Worm (Caenorhabditis elegans): ENCODE measurements around the gene bcmo-2.

Gene bcmo-2

DNA sequence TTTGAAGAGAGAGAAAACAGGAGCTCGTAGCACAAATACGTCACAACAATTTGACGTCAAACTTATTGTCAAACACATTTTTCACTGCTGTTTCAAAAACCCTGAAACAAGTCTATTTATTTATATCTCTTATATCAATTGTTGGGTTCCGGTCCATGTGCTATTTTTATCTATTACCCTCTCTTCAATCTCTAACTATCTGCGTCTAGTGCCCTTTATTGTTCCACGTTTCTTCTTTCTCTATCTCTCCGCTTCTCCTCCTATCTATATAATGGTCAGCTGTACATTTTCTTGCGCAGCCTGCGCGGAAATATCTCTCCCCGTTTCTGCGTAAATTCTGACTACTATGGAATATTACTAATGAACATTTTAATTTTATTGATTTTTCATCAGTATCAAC, 13.7 kb downstream of the bcmo-2 start (continued):
- TF ChIP-seq duxl-1 (tag; optimal IDR thresholded peaks at IDR 0.05; ENCODE audit: poor library complexity) = peak; percentile 52

DNA sequence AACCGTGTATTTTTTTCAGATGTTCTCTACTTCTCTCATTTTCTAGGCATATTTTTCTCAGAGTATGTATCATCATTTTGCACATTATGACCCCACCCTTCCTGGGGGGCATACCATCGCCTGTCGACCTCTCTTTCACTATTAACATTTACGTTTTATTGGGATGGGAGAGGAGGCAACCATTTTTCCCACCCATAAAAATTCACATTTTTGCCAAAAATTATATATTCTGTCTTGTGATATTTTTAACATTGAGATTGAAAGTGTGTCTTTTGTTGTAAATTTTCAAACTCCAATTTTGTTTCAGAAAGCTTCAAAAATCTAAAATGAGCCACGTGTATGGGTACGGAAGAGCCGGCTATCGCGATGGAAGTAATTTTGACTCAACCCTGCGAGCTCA, 15.9 kb downstream of the bcmo-2 start, which contains the start of gene F53C3.7:
F53C3.7 (plus strand) TSS at position 301 of the 400 bp plus-strand sequence.
- TF ChIP-seq lin-13 (GFP tag; optimal IDR thresholded peaks at IDR 0.05) (no peak), lir-3 (tag; optimal IDR thresholded peaks at IDR 0.05) (no peak), zip-11 (GFP tag; IDR thresholded peaks at IDR 0.05) (no peak), lin-1 (GFP tag; IDR thresholded peaks at IDR 0.05) (no peak), ceh-82 (tag; optimal IDR thresholded peaks at IDR 0.05) (no peak), dmd-6 (GFP tag; IDR thresholded peaks at IDR 0.05) (no peak), ama-1 (optimal IDR thresholded peaks at IDR 0.05) (no peak), hlh-11 (tag; optimal IDR thresholded peaks at IDR 0.05) (no peak), unc-130 (GFP tag; optimal IDR thresholded peaks at IDR 0.05) (no peak), daf-19 (GFP tag; conservative IDR thresholded peaks at IDR 0.05) (no peak), mep-1 (tag; optimal IDR thresholded peaks at IDR 0.05) (no peak), tra-1 (GFP tag; IDR thresholded peaks at IDR 0.05) (no peak), egl-43 (GFP tag; IDR thresholded peaks at IDR 0.05) (no peak), saeg-2 (GFP tag; IDR thresholded peaks at IDR 0.05) (no peak), ceh-20 (GFP tag; IDR thresholded peaks at IDR 0.05) (no peak)

DNA sequence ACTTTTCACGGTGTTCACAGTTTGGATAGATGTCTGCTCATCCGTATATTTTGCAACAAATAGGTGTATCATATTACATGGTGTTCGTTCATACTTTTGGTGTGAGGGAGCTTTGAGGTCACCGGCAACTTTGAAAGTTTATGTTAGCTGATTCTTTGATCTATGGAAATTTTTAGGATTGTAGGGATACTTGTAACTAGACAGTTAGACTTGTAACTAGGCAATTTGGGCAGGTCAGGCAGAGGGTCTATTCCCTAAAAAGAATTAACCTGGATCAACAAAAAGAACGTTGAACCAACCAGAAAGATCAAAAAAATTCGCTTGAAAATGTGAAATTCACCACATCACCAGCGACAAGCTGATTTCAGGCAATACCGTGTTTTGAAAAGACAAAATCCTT, 16.7 kb downstream of the bcmo-2 start:
- TF ChIP-seq F44E2.7 (GFP tag; IDR thresholded peaks at IDR 0.05) = no peak
- TF ChIP-seq aha-1 (tag) = peak; percentile 93

DNA sequence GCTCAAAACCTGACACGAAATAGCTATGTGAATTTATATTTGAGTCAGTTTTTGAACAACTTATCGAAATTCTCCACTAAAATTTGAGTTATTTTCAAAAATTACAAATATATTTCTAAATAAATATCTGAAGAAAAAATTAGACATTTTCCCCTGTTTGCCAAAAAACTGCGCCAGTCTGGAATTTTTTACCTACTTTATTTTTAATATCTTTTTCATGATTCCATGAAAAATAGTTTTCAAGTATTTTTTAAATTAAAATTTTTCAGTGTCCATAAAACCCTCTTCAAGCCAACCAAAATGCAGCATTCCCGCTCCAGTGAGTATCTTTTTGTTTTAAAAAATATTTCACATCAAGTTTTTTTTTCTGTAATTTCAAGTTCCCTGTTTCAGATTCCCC, 19.5 kb downstream of the bcmo-2 start, which contains the start of gene F53C3.8:
F53C3.8 (plus strand) TSS at position 301 of the 400 bp plus-strand sequence.
- no peak for TF ChIP-seq nhr-25 (tag; optimal IDR thresholded peaks at IDR 0.05; ENCODE audit: borderline replicate concordance, insufficient read depth)
- no peak for TF ChIP-seq F10B5.3 (tag; optimal IDR thresholded peaks at IDR 0.05)
- no peak for TF ChIP-seq daf-16 (GFP tag; optimal IDR thresholded peaks at IDR 0.05)
- TF ChIP-seq daf-16 (tag; optimal IDR thresholded peaks at IDR 0.05) = no peak
- TF ChIP-seq sdz-12 (GFP tag; optimal IDR thresholded peaks at IDR 0.05) = no peak
- no peak for TF ChIP-seq nhr-102 (tag; optimal IDR thresholded peaks at IDR 0.05)
- no peak for TF ChIP-seq nhr-10 (tag; optimal IDR thresholded peaks at IDR 0.05)
- no peak for TF ChIP-seq lir-3 (tag; optimal IDR thresholded peaks at IDR 0.05)
- no peak for TF ChIP-seq nhr-6 (tag; optimal IDR thresholded peaks at IDR 0.05)
- no peak for TF ChIP-seq ceh-82 (tag; optimal IDR thresholded peaks at IDR 0.05)
- TF ChIP-seq spr-1 (tag; optimal IDR thresholded peaks at IDR 0.05) = no peak
- no peak for TF ChIP-seq Y105C5A.15 (GFP tag; IDR thresholded peaks at IDR 0.05)
- no peak for TF ChIP-seq nhr-11 (tag; optimal IDR thresholded peaks at IDR 0.05)
- no peak for TF ChIP-seq F37D6.2 (tag; optimal IDR thresholded peaks at IDR 0.05)
- TF ChIP-seq snpc-4 (tag; optimal IDR thresholded peaks at IDR 0.05) = no peak
- no peak for TF ChIP-seq hlh-11 (tag; optimal IDR thresholded peaks at IDR 0.05)
- no peak for TF ChIP-seq dpl-1 (GFP tag; optimal IDR thresholded peaks at IDR 0.05)
- no peak for TF ChIP-seq nhr-42 (GFP tag; IDR thresholded peaks at IDR 0.05)
- TF ChIP-seq lin-38 (GFP tag; IDR thresholded peaks at IDR 0.05) = no peak
- no peak for TF ChIP-seq nhr-48 (tag; optimal IDR thresholded peaks at IDR 0.05)

DNA sequence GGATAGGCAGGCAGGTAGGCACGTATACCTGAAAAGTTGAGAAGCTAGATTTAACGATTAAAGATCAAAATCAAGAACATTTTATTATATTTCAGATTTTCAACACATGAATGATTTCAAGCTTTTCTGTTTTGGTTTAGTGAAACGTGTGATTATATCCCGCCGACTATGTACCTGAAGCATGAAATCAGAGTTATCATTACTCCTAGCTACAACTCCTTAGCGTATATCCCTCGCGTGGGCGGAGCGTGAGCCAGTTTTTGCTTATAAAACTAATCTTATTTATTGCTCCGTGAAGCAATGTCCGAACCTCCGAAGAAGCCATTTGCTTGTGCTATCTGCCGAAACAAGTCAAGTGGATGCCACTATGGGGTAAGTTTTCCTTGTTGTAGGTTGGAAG, 30.7 kb downstream of the bcmo-2 start, which contains the start of gene nhr-166:
nhr-166 (plus strand) TSS at position 301 of the 400 bp plus-strand sequence.
- TF ChIP-seq ceh-20 (GFP tag; IDR thresholded peaks at IDR 0.05) (no peak), Y75B8A.6 (GFP tag; IDR thresholded peaks at IDR 0.05) (no peak), pqm-1 (tag; optimal IDR thresholded peaks at IDR 0.05) (no peak), ztf-11 (tag; optimal IDR thresholded peaks at IDR 0.05) (no peak), daf-16 (GFP tag; optimal IDR thresholded peaks at IDR 0.05) (no peak), daf-16 (tag; optimal IDR thresholded peaks at IDR 0.05) (no peak), ceh-44 (GFP tag; IDR thresholded peaks at IDR 0.05) (no peak), ces-1 (GFP tag; optimal IDR thresholded peaks at IDR 0.05) (no peak), madf-5 (GFP tag; IDR thresholded peaks at IDR 0.05) (no peak), ctbp-1 (GFP tag; IDR thresholded peaks at IDR 0.05) (no peak), dmd-8 (GFP tag; IDR thresholded peaks at IDR 0.05) (no peak), unc-62 (GFP tag; optimal IDR thresholded peaks at IDR 0.05 in 1 of 2) (no peak), unc-62 (tag; optimal IDR thresholded peaks at IDR 0.05) (no peak), sdz-12 (GFP tag; optimal IDR thresholded peaks at IDR 0.05) (no peak), mep-1 (tag; optimal IDR thresholded peaks at IDR 0.05) (no peak), Y48G9A.11 (GFP tag; IDR thresholded peaks at IDR 0.05) (no peak), snpc-4 (tag; optimal IDR thresholded peaks at IDR 0.05) (no peak), T20F7.1 (GFP tag; optimal IDR thresholded peaks at IDR 0.05) (no peak)
